Worm (Caenorhabditis elegans): ENCODE data around the gene nhr-57.

The nhr-57 gene

ce11 chrV:4131471-4131939, at the start of gene nhr-57:
TSS of gene nhr-57 (plus strand) at chrV:4131889.
- TF ChIP-seq sea-1 (GFP tag; conservative IDR thresholded peaks at IDR 0.05) (no peak), ceh-13 (GFP tag; optimal IDR thresholded peaks at IDR 0.05) (no peak), ceh-36 (tag; optimal IDR thresholded peaks at IDR 0.05) (no peak), hmbx-1 (tag; optimal IDR thresholded peaks at IDR 0.05) (no peak), hnd-1 (tag; optimal IDR thresholded peaks at IDR 0.05) (no peak), aly-1 (tag; optimal IDR thresholded peaks at IDR 0.05) (no peak), ama-1 (optimal IDR thresholded peaks at IDR 0.05) (no peak), B0310.2 (tag; optimal IDR thresholded peaks at IDR 0.05) (no peak), tbx-37 (GFP tag; conservative IDR thresholded peaks at IDR 0.05) (no peak), scrt-1 (GFP tag; IDR thresholded peaks at IDR 0.05) (no peak), flt-1 (GFP tag; IDR thresholded peaks at IDR 0.05) (no peak), hmg-4 (GFP tag; optimal IDR thresholded peaks at IDR 0.05) (no peak), ets-7 (tag; optimal IDR thresholded peaks at IDR 0.05) (no peak), F13C5.2 (tag; optimal IDR thresholded peaks at IDR 0.05) (no peak)

- no peak for TF ChIP-seq flt-1 (GFP tag; IDR thresholded peaks at IDR 0.05)
- TF ChIP-seq ceh-36 (tag; optimal IDR thresholded peaks at IDR 0.05): no peak
- no peak for TF ChIP-seq tbx-37 (GFP tag; conservative IDR thresholded peaks at IDR 0.05)
- no peak for TF ChIP-seq pes-1 (GFP tag; IDR thresholded peaks at IDR 0.05)
- no peak for TF ChIP-seq hmbx-1 (tag; optimal IDR thresholded peaks at IDR 0.05)
- no peak for TF ChIP-seq sea-1 (GFP tag; conservative IDR thresholded peaks at IDR 0.05)
- no peak for TF ChIP-seq hmg-4 (GFP tag; optimal IDR thresholded peaks at IDR 0.05)
- TF ChIP-seq B0310.2 (tag; optimal IDR thresholded peaks at IDR 0.05): no peak
- TF ChIP-seq ets-7 (tag; optimal IDR thresholded peaks at IDR 0.05): no peak
- no peak for TF ChIP-seq aly-1 (tag; optimal IDR thresholded peaks at IDR 0.05)
- TF ChIP-seq tra-4 (tag; optimal IDR thresholded peaks at IDR 0.05): no peak
- TF ChIP-seq scrt-1 (GFP tag; IDR thresholded peaks at IDR 0.05): no peak
- no peak for TF ChIP-seq hnd-1 (tag; optimal IDR thresholded peaks at IDR 0.05)
- no peak for TF ChIP-seq ama-1 (optimal IDR thresholded peaks at IDR 0.05)
Measured at ce11 chrV:4082952-4083351, 48.7 kb upstream of the nhr-57 start, which contains the start of gene F38H12.5. TSS of gene F38H12.5 (minus strand) at chrV:4083052.

- TF ChIP-seq tbx-37 (GFP tag; conservative IDR thresholded peaks at IDR 0.05): no peak
- TF ChIP-seq flt-1 (GFP tag; IDR thresholded peaks at IDR 0.05): no peak
- TF ChIP-seq pes-1 (GFP tag; IDR thresholded peaks at IDR 0.05): no peak
- TF ChIP-seq sea-1 (GFP tag; conservative IDR thresholded peaks at IDR 0.05): no peak
- TF ChIP-seq hnd-1 (tag; optimal IDR thresholded peaks at IDR 0.05): no peak
- no peak for TF ChIP-seq tra-4 (tag; optimal IDR thresholded peaks at IDR 0.05)
Measured at ce11 chrV:4094740-4095139, 36.9 kb upstream of the nhr-57 start, which contains the start of gene nhr-181. TSS of gene nhr-181 (plus strand) at chrV:4095040.

DNA sequence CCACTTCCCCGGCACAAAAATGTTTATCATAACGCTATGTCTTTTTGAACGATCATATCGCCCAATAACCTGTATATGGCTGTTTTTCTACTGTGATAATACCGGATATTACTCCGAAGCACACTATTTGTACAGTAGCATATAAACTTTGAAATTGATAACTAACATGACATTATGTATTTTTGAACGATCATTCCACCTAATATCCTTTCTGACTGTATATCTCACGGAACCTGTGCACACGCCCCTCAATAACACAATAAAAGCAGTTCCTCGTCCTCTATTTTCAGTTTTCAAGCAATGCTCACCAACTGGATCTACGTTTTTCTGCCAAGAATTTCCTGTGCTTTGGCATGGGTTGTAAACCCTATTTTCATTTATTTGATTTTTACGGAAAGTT, 30.1 kb upstream of the nhr-57 start, which contains the start of gene srj-40:
srj-40 (plus strand) TSS at position 301 of the 400 bp plus-strand sequence.
- TF ChIP-seq tbx-11 (GFP tag; IDR thresholded peaks at IDR 0.05) (no peak), hmg-4 (GFP tag; optimal IDR thresholded peaks at IDR 0.05) (no peak), hmbx-1 (tag; optimal IDR thresholded peaks at IDR 0.05) (no peak), sea-1 (GFP tag; conservative IDR thresholded peaks at IDR 0.05) (no peak), ceh-13 (GFP tag; optimal IDR thresholded peaks at IDR 0.05) (no peak), B0310.2 (tag; optimal IDR thresholded peaks at IDR 0.05) (no peak), ama-1 (optimal IDR thresholded peaks at IDR 0.05) (no peak), ets-7 (tag; optimal IDR thresholded peaks at IDR 0.05) (no peak), aly-1 (tag; optimal IDR thresholded peaks at IDR 0.05) (no peak), ceh-36 (tag; optimal IDR thresholded peaks at IDR 0.05) (no peak), scrt-1 (GFP tag; IDR thresholded peaks at IDR 0.05) (no peak), flt-1 (GFP tag; IDR thresholded peaks at IDR 0.05) (no peak), F13C5.2 (tag; optimal IDR thresholded peaks at IDR 0.05) (no peak), tbx-37 (GFP tag; conservative IDR thresholded peaks at IDR 0.05) (no peak), pes-1 (GFP tag; IDR thresholded peaks at IDR 0.05) (no peak), hnd-1 (tag; optimal IDR thresholded peaks at IDR 0.05) (no peak), tra-4 (tag; optimal IDR thresholded peaks at IDR 0.05) (no peak)

- no peak for TF ChIP-seq aly-1 (tag; optimal IDR thresholded peaks at IDR 0.05)
- no peak for TF ChIP-seq B0310.2 (tag; optimal IDR thresholded peaks at IDR 0.05)
- no peak for TF ChIP-seq ceh-36 (tag; optimal IDR thresholded peaks at IDR 0.05)
- no peak for TF ChIP-seq hmbx-1 (tag; optimal IDR thresholded peaks at IDR 0.05)
- no peak for TF ChIP-seq pes-1 (GFP tag; IDR thresholded peaks at IDR 0.05)
- TF ChIP-seq tbx-11 (GFP tag; IDR thresholded peaks at IDR 0.05): no peak
- no peak for TF ChIP-seq ceh-13 (GFP tag; optimal IDR thresholded peaks at IDR 0.05)
Measured at ce11 chrV:4104298-4104697, 27.4 kb upstream of the nhr-57 start, which contains the start of gene srj-39. TSS of gene srj-39 (plus strand) at chrV:4104598.

- TF ChIP-seq tbx-37 (GFP tag; conservative IDR thresholded peaks at IDR 0.05): no peak
Measured at ce11 chrV:4106688-4107087, 25.0 kb upstream of the nhr-57 start.

DNA sequence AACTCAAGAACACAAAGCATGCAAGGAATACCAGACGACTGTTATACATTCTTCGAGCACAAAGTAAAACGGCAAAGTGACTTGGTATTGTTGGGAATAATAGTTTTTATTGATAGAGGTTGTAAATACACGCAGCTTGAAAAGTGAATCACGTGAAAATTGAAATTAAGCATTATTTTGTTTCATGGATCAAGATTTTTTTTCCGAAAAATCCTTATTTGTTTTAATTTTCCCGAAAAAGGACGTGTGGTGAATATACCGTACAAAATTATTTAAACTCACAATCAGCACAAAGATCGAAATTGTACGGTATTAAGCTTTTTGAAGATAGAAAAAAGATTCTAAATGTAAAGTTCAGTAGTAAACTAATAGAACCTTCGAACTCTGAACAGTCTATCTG, 21.8 kb upstream of the nhr-57 start, which contains the start of gene clc-18:
clc-18 (minus strand) TSS at position 101 of the 400 bp plus-strand sequence.
- no peak for TF ChIP-seq flt-1 (GFP tag; IDR thresholded peaks at IDR 0.05)
- TF ChIP-seq B0310.2 (tag; optimal IDR thresholded peaks at IDR 0.05): no peak
- TF ChIP-seq hmg-4 (GFP tag; optimal IDR thresholded peaks at IDR 0.05): no peak
- TF ChIP-seq tra-4 (tag; optimal IDR thresholded peaks at IDR 0.05): no peak
- TF ChIP-seq scrt-1 (GFP tag; IDR thresholded peaks at IDR 0.05): no peak
- no peak for TF ChIP-seq aly-1 (tag; optimal IDR thresholded peaks at IDR 0.05)
- TF ChIP-seq tbx-37 (GFP tag; conservative IDR thresholded peaks at IDR 0.05): no peak
- TF ChIP-seq pes-1 (GFP tag; IDR thresholded peaks at IDR 0.05): no peak
- TF ChIP-seq F13C5.2 (tag; optimal IDR thresholded peaks at IDR 0.05): no peak
- TF ChIP-seq ets-7 (tag; optimal IDR thresholded peaks at IDR 0.05): no peak
- no peak for TF ChIP-seq sea-1 (GFP tag; conservative IDR thresholded peaks at IDR 0.05)
- TF ChIP-seq hmbx-1 (tag; optimal IDR thresholded peaks at IDR 0.05): no peak
- no peak for TF ChIP-seq hnd-1 (tag; optimal IDR thresholded peaks at IDR 0.05)
- no peak for TF ChIP-seq ama-1 (optimal IDR thresholded peaks at IDR 0.05)
- TF ChIP-seq ceh-36 (tag; optimal IDR thresholded peaks at IDR 0.05): no peak
- TF ChIP-seq ceh-13 (GFP tag; optimal IDR thresholded peaks at IDR 0.05): no peak
- no peak for TF ChIP-seq tbx-11 (GFP tag; IDR thresholded peaks at IDR 0.05)
